Worm (Caenorhabditis elegans): ENCODE data around the gene cki-2.

cki-2 gene

ce11 chrII:7853679-7854078 lies 37.4 kb downstream of the cki-2 start, which contains the start of gene T09A5.5 (continued):
- TF ChIP-seq Y5F2A.4 (GFP tag; optimal IDR thresholded peaks at IDR 0.05): no peak

- no peak for TF ChIP-seq mxl-2 (GFP tag; conservative IDR thresholded peaks at IDR 0.05)
- TF ChIP-seq mes-2 (tag; optimal IDR thresholded peaks at IDR 0.05; ENCODE audit: poor library complexity, severe bottlenecking): no peak
- TF ChIP-seq ztf-7 (tag; optimal IDR thresholded peaks at IDR 0.05): no peak
- TF ChIP-seq skn-1 (tag; optimal IDR thresholded peaks at IDR 0.05): no peak
- no peak for TF ChIP-seq snpc-4 (tag; optimal IDR thresholded peaks at IDR 0.05)
- TF ChIP-seq dmd-8 (GFP tag; IDR thresholded peaks at IDR 0.05): no peak
- TF ChIP-seq F26F4.8 (GFP tag; conservative IDR thresholded peaks at IDR 0.05): no peak
- TF ChIP-seq ZK546.5 (tag; optimal IDR thresholded peaks at IDR 0.05): no peak
- no peak for TF ChIP-seq ceh-32 (tag; optimal IDR thresholded peaks at IDR 0.05; ENCODE audit: poor library complexity)
- TF ChIP-seq daf-8 (GFP tag; IDR thresholded peaks at IDR 0.05): no peak
These were observed 38.6 kb downstream of the cki-2 start, which contains the start of gene mdt-10 for ce11 chrII:7854942-7855341. mdt-10 (minus strand) TSS chrII:7855042.

ce11 chrII:7855619-7856018 lies 39.3 kb downstream of the cki-2 start, which contains the start of gene mdmh-35:
mdmh-35 (minus strand) TSS chrII:7855719.
- TF ChIP-seq aha-1 (tag) (peak; percentile 26), mdl-1 (tag; optimal IDR thresholded peaks at IDR 0.05) (no peak)

- peak; percentile 28 for TF ChIP-seq rbr-2 (tag; optimal IDR thresholded peaks at IDR 0.05)
- TF ChIP-seq F49E8.2 (tag; optimal IDR thresholded peaks at IDR 0.05; ENCODE audit: borderline replicate concordance): no peak
- TF ChIP-seq lsy-2 (tag; optimal IDR thresholded peaks at IDR 0.05): peak in 1 of 2 experiments; percentile 66
- no peak for TF ChIP-seq zfp-3 (GFP tag; conservative IDR thresholded peaks at IDR 0.05)
- no peak for TF ChIP-seq php-3 (GFP tag; IDR thresholded peaks at IDR 0.05)
- no peak for TF ChIP-seq gei-8 (GFP tag; optimal IDR thresholded peaks at IDR 0.05)
- no peak for TF ChIP-seq daf-8 (GFP tag; IDR thresholded peaks at IDR 0.05)
- TF ChIP-seq lin-1 (GFP tag; IDR thresholded peaks at IDR 0.05): no peak
- TF ChIP-seq duxl-1 (tag; optimal IDR thresholded peaks at IDR 0.05; ENCODE audit: poor library complexity): no peak
- no peak for TF ChIP-seq nhr-237 (tag; optimal IDR thresholded peaks at IDR 0.05)
- TF ChIP-seq dpl-1 (GFP tag; optimal IDR thresholded peaks at IDR 0.05): peak; percentile 52
- TF ChIP-seq mes-2 (tag; optimal IDR thresholded peaks at IDR 0.05; ENCODE audit: poor library complexity, severe bottlenecking): peak; percentile 62
- peak; percentile 28 for TF ChIP-seq dve-1 (tag; optimal IDR thresholded peaks at IDR 0.05; ENCODE audit: insufficient read depth)
- TF ChIP-seq mep-1 (tag; optimal IDR thresholded peaks at IDR 0.05): peak; percentile 33
- peak in 1 of 2 experiments; percentile 66 for TF ChIP-seq hif-1 (tag; optimal IDR thresholded peaks at IDR 0.05)
- TF ChIP-seq nhr-48 (tag; optimal IDR thresholded peaks at IDR 0.05): no peak
- peak; percentile 26 for TF ChIP-seq nhr-28 (tag; optimal IDR thresholded peaks at IDR 0.05)
- TF ChIP-seq hlh-30 (tag; optimal IDR thresholded peaks at IDR 0.05; ENCODE audit: insufficient read depth): peak; percentile 4
- TF ChIP-seq T20F7.1 (GFP tag; optimal IDR thresholded peaks at IDR 0.05): peak; percentile 98
These were observed 41.2 kb downstream of the cki-2 start, which contains the start of the genes cec-3 and T09A5.15 for ce11 chrII:7857485-7858010. cec-3 (minus strand) TSS chrII:7857600. T09A5.15 (plus strand) TSS chrII:7857960.

- TF ChIP-seq pqm-1 (tag; optimal IDR thresholded peaks at IDR 0.05) (no peak), aha-1 (tag) (peak; percentile 13), gei-8 (GFP tag; optimal IDR thresholded peaks at IDR 0.05) (no peak), attf-4 (tag; optimal IDR thresholded peaks at IDR 0.05) (no peak)
These were observed 41.8 kb downstream of the cki-2 start, which contains the start of gene sds-22 for ce11 chrII:7858101-7858500. sds-22 (plus strand) TSS chrII:7858401.
